Worm (Caenorhabditis elegans) whole organism, early embryonic: Measurements from ENCODE around the gene wdr-37.

Experiments used
- B0310.2 ChIP-seq: sonication (generic microtip); optimal IDR thresholded peaks from 2 replicates; lab custom pipeline; 2016; ENCODE audit warnings: mild to moderate bottlenecking, missing genetic modification characterization, missing compliant biosample characterization
- F13C5.2 ChIP-seq: sonication (generic microtip); optimal IDR thresholded peaks from 2 replicates; lab custom pipeline; 2017; ENCODE audit warnings: mild to moderate bottlenecking, missing genetic modification characterization, inconsistent platforms, missing compliant biosample characterization
- aly-1 ChIP-seq: sonication (generic microtip); optimal IDR thresholded peaks from 2 replicates; lab custom pipeline; 2016; ENCODE audit warnings: missing genetic modification characterization, missing compliant biosample characterization
- ama-1 ChIP-seq: fragments of 150-350 bp; optimal IDR thresholded peaks from 2 replicates; lab custom pipeline; 2014
- ceh-13 ChIP-seq: fragments of 200-800 bp; sonication (Bioruptor generic); optimal IDR thresholded peaks from 2 replicates; lab custom pipeline; 2018; ENCODE audit warnings: mild to moderate bottlenecking, missing genetic modification characterization, missing compliant biosample characterization
- ceh-36 ChIP-seq: sonication (generic microtip); optimal IDR thresholded peaks from 2 replicates; lab custom pipeline; 2016; ENCODE audit warnings: missing genetic modification characterization, inconsistent platforms, missing compliant biosample characterization
- ets-7 ChIP-seq: sonication (generic microtip); optimal IDR thresholded peaks from 2 replicates; lab custom pipeline; 2016; ENCODE audit warnings: missing genotype, missing genetic modification characterization, missing compliant biosample characterization
- flt-1 ChIP-seq: fragments of 200-800 bp; sonication (Bioruptor generic); IDR thresholded peaks from 2 replicates; pipeline ENCODE4 v1.3.6; 2022; ENCODE audit warnings: missing genetic modification characterization, missing compliant biosample characterization
- hmbx-1 ChIP-seq: sonication (generic microtip); optimal IDR thresholded peaks from 2 replicates; lab custom pipeline; 2016; ENCODE audit warnings: mild to moderate bottlenecking, missing genetic modification characterization, missing compliant biosample characterization
- hmg-4 ChIP-seq: fragments of 200-800 bp; sonication (Bioruptor generic); optimal IDR thresholded peaks from 2 replicates; lab custom pipeline; 2018; ENCODE audit warnings: mild to moderate bottlenecking, missing genetic modification characterization, missing compliant biosample characterization
- hnd-1 ChIP-seq: sonication (generic microtip); optimal IDR thresholded peaks from 2 replicates; lab custom pipeline; 2016; ENCODE audit warnings: missing genetic modification characterization, missing compliant biosample characterization
- pes-1 ChIP-seq: fragments of 200-800 bp; sonication (Bioruptor generic); IDR thresholded peaks from 2 replicates; pipeline ENCODE4 v1.3.6; 2022; ENCODE audit warnings: missing genetic modification reagents, missing genetic modification characterization, missing compliant biosample characterization
- scrt-1 ChIP-seq: fragments of 200-800 bp; sonication (Bioruptor generic); IDR thresholded peaks from 2 replicates; pipeline ENCODE4 v1.3.6; 2022; ENCODE audit warnings: missing genetic modification characterization, missing compliant biosample characterization
- sea-1 ChIP-seq: fragments of 200-800 bp; sonication (Bioruptor generic); conservative IDR thresholded peaks from 2 replicates; pipeline ENCODE4 v1.3.6; 2022; ENCODE audit warnings: missing genetic modification characterization, missing compliant biosample characterization
- tbx-11 ChIP-seq: fragments of 200-800 bp; sonication (Bioruptor generic); IDR thresholded peaks from 2 replicates; pipeline ENCODE4 v1.3.6; 2022; ENCODE audit warnings: missing genetic modification characterization, missing compliant biosample characterization
- tbx-37 ChIP-seq: fragments of 200-800 bp; sonication (Bioruptor generic); conservative IDR thresholded peaks from 2 replicates; pipeline ENCODE4 v1.3.6; 2022; ENCODE audit warnings: missing genetic modification reagents, missing genetic modification characterization, missing compliant biosample characterization
- tra-4 ChIP-seq: sonication (generic microtip); optimal IDR thresholded peaks from 2 replicates; lab custom pipeline; 2017; ENCODE audit warnings: missing genetic modification characterization, missing compliant biosample characterization

Gene wdr-37

ce11 chrIII:5563680-5564079 lies 36.2 kb downstream of the wdr-37 start:
- no peak for TF ChIP-seq tbx-37
- TF ChIP-seq pes-1 (GFP tag; lab: Robert Waterston, UW): no peak
- no peak for TF ChIP-seq sea-1 (GFP tag; lab: Robert Waterston, UW)
- TF ChIP-seq scrt-1 (GFP tag; lab: Robert Waterston, UW): no peak
- no peak for TF ChIP-seq aly-1 (tag; lab: Kevin White, UChicago)
- no peak for TF ChIP-seq ets-7 (tag; lab: Kevin White, UChicago)
- TF ChIP-seq ama-1 (lab: Kevin White, UChicago): no peak
- TF ChIP-seq F13C5.2 (tag; lab: Kevin White, UChicago): no peak
- TF ChIP-seq B0310.2 (tag; lab: Kevin White, UChicago): no peak
- TF ChIP-seq hmbx-1 (tag; lab: Kevin White, UChicago): no peak
- no peak for TF ChIP-seq flt-1 (GFP tag; lab: Robert Waterston, UW)
- TF ChIP-seq hmg-4: no peak
- no peak for TF ChIP-seq tbx-11 (GFP tag; lab: Robert Waterston, UW)
- no peak for TF ChIP-seq ceh-36 (tag; lab: Kevin White, UChicago)
- TF ChIP-seq hnd-1: no peak
- TF ChIP-seq tra-4 (tag; lab: Kevin White, UChicago): no peak
- no peak for TF ChIP-seq ceh-13 (GFP tag; lab: Kevin White, UChicago)

- TF ChIP-seq hnd-1 (no peak), tbx-37 (no peak), hmg-4 (no peak), F13C5.2 (tag; lab: Kevin White, UChicago) (no peak), ets-7 (tag; lab: Kevin White, UChicago) (no peak), sea-1 (GFP tag; lab: Robert Waterston, UW) (no peak), flt-1 (GFP tag; lab: Robert Waterston, UW) (no peak)
Measured at ce11 chrIII:5557246-5557819, 42.5 kb downstream of the wdr-37 start, which contains the start of gene rpc-2. Gene rpc-2 (plus strand): TSS chrIII:5557365.

- TF ChIP-seq F13C5.2 (tag; lab: Kevin White, UChicago) (peak; percentile 96), hnd-1 (peak; percentile 78), ceh-13 (GFP tag; lab: Kevin White, UChicago) (peak; percentile 91), ceh-36 (tag; lab: Kevin White, UChicago) (peak; percentile 91), tbx-37 (peak; percentile 89), ama-1 (lab: Kevin White, UChicago) (no peak), scrt-1 (GFP tag; lab: Robert Waterston, UW) (peak; percentile 93), aly-1 (tag; lab: Kevin White, UChicago) (peak; percentile 77), sea-1 (GFP tag; lab: Robert Waterston, UW) (peak; percentile 91), flt-1 (GFP tag; lab: Robert Waterston, UW) (peak; percentile 86), tbx-11 (GFP tag; lab: Robert Waterston, UW) (peak; percentile 94), hmbx-1 (tag; lab: Kevin White, UChicago) (peak; percentile 60), tra-4 (tag; lab: Kevin White, UChicago) (peak; percentile 77), ets-7 (tag; lab: Kevin White, UChicago) (peak; percentile 75), pes-1 (GFP tag; lab: Robert Waterston, UW) (peak; percentile 94), B0310.2 (tag; lab: Kevin White, UChicago) (peak; percentile 84), hmg-4 (peak; percentile 89)
Measured at ce11 chrIII:5554884-5555500, 44.9 kb downstream of the wdr-37 start, which contains the start of the genes nmad-1 and hach-1. Gene nmad-1 (minus strand): TSS chrIII:5554934. Gene hach-1 (plus strand): TSS chrIII:5555450.

- TF ChIP-seq ama-1 (lab: Kevin White, UChicago): no peak
- no peak for TF ChIP-seq pes-1 (GFP tag; lab: Robert Waterston, UW)
- TF ChIP-seq F13C5.2 (tag; lab: Kevin White, UChicago): no peak
- TF ChIP-seq hmg-4: no peak
- no peak for TF ChIP-seq ceh-36 (tag; lab: Kevin White, UChicago)
- no peak for TF ChIP-seq hmbx-1 (tag; lab: Kevin White, UChicago)
- no peak for TF ChIP-seq flt-1 (GFP tag; lab: Robert Waterston, UW)
- no peak for TF ChIP-seq hnd-1
- TF ChIP-seq aly-1 (tag; lab: Kevin White, UChicago): no peak
- no peak for TF ChIP-seq tra-4 (tag; lab: Kevin White, UChicago)
- no peak for TF ChIP-seq ets-7 (tag; lab: Kevin White, UChicago)
- no peak for TF ChIP-seq ceh-13 (GFP tag; lab: Kevin White, UChicago)
- no peak for TF ChIP-seq tbx-11 (GFP tag; lab: Robert Waterston, UW)
- TF ChIP-seq sea-1 (GFP tag; lab: Robert Waterston, UW): no peak
- no peak for TF ChIP-seq tbx-37
- no peak for TF ChIP-seq scrt-1 (GFP tag; lab: Robert Waterston, UW)
Measured at ce11 chrIII:5553098-5553497, 46.8 kb downstream of the wdr-37 start.

ce11 chrIII:5552072-5552667 lies 47.7 kb downstream of the wdr-37 start, which contains the start of gene F09F7.6:
Gene F09F7.6 (minus strand): TSS chrIII:5552135.
- TF ChIP-seq hnd-1 (no peak), tbx-37 (no peak)

ce11 chrIII:5550844-5551243 lies 49.0 kb downstream of the wdr-37 start:
- TF ChIP-seq pes-1 (GFP tag; lab: Robert Waterston, UW) (no peak), hnd-1 (no peak), tbx-11 (GFP tag; lab: Robert Waterston, UW) (no peak), F13C5.2 (tag; lab: Kevin White, UChicago) (no peak), ama-1 (lab: Kevin White, UChicago) (no peak), ceh-36 (tag; lab: Kevin White, UChicago) (no peak), tra-4 (tag; lab: Kevin White, UChicago) (no peak), tbx-37 (no peak), sea-1 (GFP tag; lab: Robert Waterston, UW) (no peak), ceh-13 (GFP tag; lab: Kevin White, UChicago) (no peak), B0310.2 (tag; lab: Kevin White, UChicago) (no peak), aly-1 (tag; lab: Kevin White, UChicago) (no peak), hmbx-1 (tag; lab: Kevin White, UChicago) (no peak), flt-1 (GFP tag; lab: Robert Waterston, UW) (no peak), scrt-1 (GFP tag; lab: Robert Waterston, UW) (no peak), ets-7 (tag; lab: Kevin White, UChicago) (no peak), hmg-4 (no peak)
